Fruit fly (Drosophila melanogaster) whole organism, wandering third instar larva: ENCODE data around the gene Ahcy.

Source experiments
- Hr83 ChIP-seq: fragments of 200-300 bp; sonication (Bioruptor generic); optimal IDR thresholded peaks from 2 replicates; lab custom pipeline; 2016; ENCODE audit warnings: missing biosample characterization, mild to moderate bottlenecking, missing genetic modification characterization, moderate library complexity; ENCODE audit not compliant: poor library complexity, severe bottlenecking
- OdsH ChIP-seq: fragments of 200-800 bp; sonication (Bioruptor generic); optimal IDR thresholded peaks from 2 replicates; lab custom pipeline; 2016; ENCODE audit warnings: missing biosample characterization, mild to moderate bottlenecking, missing genetic modification characterization
- fru ChIP-seq: fragments of 200-800 bp; sonication (Bioruptor generic); optimal IDR thresholded peaks from 3 replicates; lab custom pipeline; 2016; ENCODE audit warnings: missing biosample characterization, mild to moderate bottlenecking, missing genetic modification characterization
- rgr ChIP-seq: fragments of 200-800 bp; sonication (Bioruptor generic); optimal IDR thresholded peaks from 3 replicates; lab custom pipeline; 2016; ENCODE audit warnings: missing biosample characterization, mild to moderate bottlenecking, missing genetic modification characterization
- sv ChIP-seq: fragments of 200-800 bp; sonication (Bioruptor generic); optimal IDR thresholded peaks from 3 replicates; lab custom pipeline; 2016; ENCODE audit warnings: missing biosample characterization, missing genetic modification characterization

DNA sequence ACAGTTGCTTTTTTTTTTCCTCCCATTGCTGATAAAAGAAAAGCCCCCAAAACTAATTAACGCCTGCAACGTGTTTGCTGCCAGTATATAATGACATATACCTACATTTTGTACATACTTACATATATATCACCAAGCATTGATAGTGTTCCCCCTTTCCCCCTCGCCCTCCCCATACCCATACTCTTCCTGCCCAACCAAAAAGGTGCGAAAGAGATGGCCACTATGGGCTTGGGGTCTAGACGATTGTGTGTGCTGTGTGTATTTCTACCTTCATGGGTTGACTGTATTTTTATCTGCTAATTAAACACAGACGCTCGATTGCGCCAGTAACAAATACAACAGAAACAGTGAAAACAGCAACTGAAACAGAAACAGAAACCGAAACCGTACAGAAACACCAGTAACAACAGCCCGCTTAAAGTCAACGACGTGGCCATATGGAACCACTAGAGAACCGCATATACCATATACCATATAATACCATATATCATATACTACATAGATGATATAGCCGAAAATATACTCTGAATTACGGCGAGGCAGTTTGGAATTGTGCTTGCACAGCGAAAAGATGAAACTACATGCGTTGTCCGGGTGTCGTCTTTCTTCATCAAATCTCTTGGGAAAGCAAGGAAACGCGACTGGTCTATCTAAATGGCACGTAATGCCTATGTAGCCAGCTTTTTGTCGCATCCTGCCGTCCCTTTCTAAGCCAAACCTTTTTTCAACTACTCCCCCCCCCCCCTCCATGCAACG lies 46.8 kb downstream of the Ahcy start:
- no peak for TF ChIP-seq rgr (GFP tag; lab: Kevin White, UChicago)
- no peak for TF ChIP-seq Hr83 (GFP tag; lab: Kevin White, UChicago)
- no peak for TF ChIP-seq fru
- TF ChIP-seq sv (GFP tag; lab: Kevin White, UChicago) = no peak
- no peak for TF ChIP-seq OdsH (GFP tag; lab: Kevin White, UChicago)
